Worm (Caenorhabditis elegans) whole organism, L2 larva: ENCODE measurements around the gene col-103.
"Not testable (repeated sequence)": the region's sequence is repeated elsewhere in the genome, so short reads cannot be mapped to it uniquely, and the experiment has no call there.

Experiments used
- C34F6.9 ChIP-seq: fragments of 150-350 bp; optimal IDR thresholded peaks from 2 replicates; lab custom pipeline; 2014; ENCODE audit warnings: missing biosample characterization, missing genetic modification characterization
- Y55F3AM.14 ChIP-seq: fragments of 200-800 bp; sonication (Bioruptor generic); optimal IDR thresholded peaks from 2 replicates; lab custom pipeline; 2018; ENCODE audit warnings: mild to moderate bottlenecking, missing genetic modification characterization, missing compliant biosample characterization
- alr-1 ChIP-seq: fragments of 150-350 bp; optimal IDR thresholded peaks from 2 replicates; lab custom pipeline; 2014; ENCODE audit warnings: missing biosample characterization, missing genetic modification characterization
- blmp-1 ChIP-seq: sonication (generic microtip); optimal IDR thresholded peaks from 2 replicates; lab custom pipeline; 2017; ENCODE audit warnings: missing genetic modification characterization, mild to moderate bottlenecking, missing compliant biosample characterization, antibody characterized with exemption, moderate library complexity; ENCODE audit not compliant: insufficient read depth
- ceh-16 ChIP-seq: fragments of 150-350 bp; optimal IDR thresholded peaks from 2 replicates; lab custom pipeline; 2014; ENCODE audit warnings: missing biosample characterization, missing genetic modification characterization
- ceh-82 ChIP-seq: fragments of 150-350 bp; optimal IDR thresholded peaks from 2 replicates; lab custom pipeline; 2014; ENCODE audit warnings: missing biosample characterization, missing genetic modification characterization
- dmd-4 ChIP-seq: sonication (generic microtip); optimal IDR thresholded peaks from 2 replicates; lab custom pipeline; 2017; ENCODE audit warnings: missing biosample characterization, missing genetic modification characterization
- egl-27 ChIP-seq: sonication (generic microtip); optimal IDR thresholded peaks from 3 replicates; lab custom pipeline; 2017; ENCODE audit warnings: missing biosample characterization, missing genetic modification reagents, missing genetic modification characterization
- elt-1 ChIP-seq: fragments of 150-350 bp; optimal IDR thresholded peaks from 2 replicates; lab custom pipeline; 2014; ENCODE audit warnings: missing biosample characterization, missing genetic modification characterization
- elt-3 ChIP-seq: sonication (generic microtip); optimal IDR thresholded peaks from 2 replicates; lab custom pipeline; 2017; ENCODE audit warnings: missing biosample characterization, missing genetic modification characterization
- fos-1 ChIP-seq: fragments of 150-350 bp; optimal IDR thresholded peaks from 2 replicates; lab custom pipeline; 2014; ENCODE audit warnings: missing biosample characterization, missing genetic modification characterization
- gmeb-1 ChIP-seq: fragments of 150-350 bp; optimal IDR thresholded peaks from 2 replicates; lab custom pipeline; 2014; ENCODE audit warnings: missing biosample characterization, missing genetic modification characterization
- lin-11 ChIP-seq: fragments of 150-350 bp; sonication (generic microtip); optimal IDR thresholded peaks from 2 replicates; lab custom pipeline; 2014; ENCODE audit warnings: missing biosample characterization, missing genetic modification characterization, inconsistent platforms, mixed read lengths
- lin-13 ChIP-seq: fragments of 150-350 bp; optimal IDR thresholded peaks from 2 replicates; lab custom pipeline; 2014; ENCODE audit warnings: missing biosample characterization, missing genetic modification reagents, missing genetic modification characterization
- lin-39 ChIP-seq: fragments of 150-350 bp; optimal IDR thresholded peaks from 2 replicates; lab custom pipeline; 2014; ENCODE audit warnings: missing biosample characterization, missing genetic modification reagents, missing genetic modification characterization
- lsy-2 ChIP-seq, 2 experiments: fragments of 150-350 bp in 1 of 2; sonication (generic microtip) in 1 of 2; optimal IDR thresholded peaks; 2 replicates each; lab custom pipeline; 2014 to 2017; ENCODE audit warnings: missing biosample characterization in 2 of 2, missing genetic modification characterization in 2 of 2
- mab-5 ChIP-seq: fragments of 150-350 bp; optimal IDR thresholded peaks from 2 replicates; lab custom pipeline; 2014; ENCODE audit warnings: missing biosample characterization, missing genetic modification characterization
- mbf-1 ChIP-seq: sonication (generic microtip); optimal IDR thresholded peaks from 2 replicates; lab custom pipeline; 2017; ENCODE audit warnings: missing biosample characterization, missing genetic modification characterization
- nhr-10 ChIP-seq: sonication (generic microtip); optimal IDR thresholded peaks from 2 replicates; lab custom pipeline; 2017; ENCODE audit warnings: missing biosample characterization, missing genetic modification characterization
- nhr-12 ChIP-seq: fragments of 150-350 bp; optimal IDR thresholded peaks from 2 replicates; lab custom pipeline; 2014; ENCODE audit warnings: missing biosample characterization, missing genetic modification characterization
- nhr-129 ChIP-seq: fragments of 150-350 bp; optimal IDR thresholded peaks from 2 replicates; lab custom pipeline; 2014; ENCODE audit warnings: missing biosample characterization, missing genetic modification characterization
- nhr-25 ChIP-seq: fragments of 150-350 bp; sonication (generic microtip); optimal IDR thresholded peaks from 3 replicates; lab custom pipeline; 2014; ENCODE audit warnings: missing biosample characterization, missing genetic modification characterization
- nhr-77 ChIP-seq: fragments of 150-350 bp; optimal IDR thresholded peaks from 2 replicates; lab custom pipeline; 2014; ENCODE audit warnings: missing biosample characterization, missing genetic modification characterization
- skn-1 ChIP-seq: sonication (generic microtip); optimal IDR thresholded peaks from 2 replicates; lab custom pipeline; 2017; ENCODE audit warnings: missing biosample characterization, missing genetic modification characterization
- sma-9 ChIP-seq, 2 experiments: fragments of 150-350 bp in 1 of 2; sonication (generic microtip) in 1 of 2; optimal IDR thresholded peaks; 2 replicates each; lab custom pipeline; 2014 to 2016; ENCODE audit warnings: missing genetic modification characterization in 2 of 2, mild to moderate bottlenecking in 1 of 2, missing biosample characterization in 1 of 2, missing compliant biosample characterization in 1 of 2, missing genetic modification reagents in 1 of 2, moderate library complexity in 1 of 2
- snpc-4 ChIP-seq: fragments of 150-350 bp; optimal IDR thresholded peaks from 2 replicates; lab custom pipeline; 2014; ENCODE audit warnings: missing biosample characterization, missing genetic modification characterization
- unc-55 ChIP-seq: fragments of 150-350 bp; sonication (generic microtip); optimal IDR thresholded peaks from 3 replicates; lab custom pipeline; 2014; ENCODE audit warnings: missing biosample characterization, missing genetic modification reagents, missing genetic modification characterization
- unc-62 ChIP-seq: fragments of 150-350 bp; optimal IDR thresholded peaks from 2 replicates; lab custom pipeline; 2014; ENCODE audit warnings: missing biosample characterization, missing genetic modification reagents, missing genetic modification characterization
- zag-1 ChIP-seq: fragments of 150-350 bp; optimal IDR thresholded peaks from 2 replicates; lab custom pipeline; 2014; ENCODE audit warnings: missing biosample characterization, missing genetic modification characterization
- ztf-11 ChIP-seq: sonication (generic microtip); optimal IDR thresholded peaks from 2 replicates; lab custom pipeline; 2017; ENCODE audit warnings: missing biosample characterization, missing genetic modification characterization

col-103 gene

ce11 chrIV:773580-773979 lies 10.1 kb upstream of the col-103 start:
- TF ChIP-seq mab-5 (tag; lab: Kevin White, UChicago): no peak
- TF ChIP-seq blmp-1 (tag; lab: Kevin White, UChicago): no peak
- no peak for TF ChIP-seq mbf-1 (tag; lab: Kevin White, UChicago)
- TF ChIP-seq fos-1 (tag; lab: Kevin White, UChicago): no peak
- no peak for TF ChIP-seq lin-11
- no peak for TF ChIP-seq elt-3
- no peak for TF ChIP-seq skn-1 (tag; lab: Kevin White, UChicago)
- TF ChIP-seq ceh-16: no peak
- no peak for TF ChIP-seq egl-27 (tag; lab: Kevin White, UChicago)
- no peak for TF ChIP-seq alr-1 (tag; lab: Kevin White, UChicago)
- TF ChIP-seq nhr-129 (tag; lab: Kevin White, UChicago): no peak
- TF ChIP-seq ztf-11: no peak
- TF ChIP-seq nhr-25 (tag; lab: Kevin White, UChicago): no peak
- TF ChIP-seq gmeb-1 (tag; lab: Kevin White, UChicago): no peak

- TF ChIP-seq egl-27 (tag; lab: Kevin White, UChicago): no peak
- peak; percentile 63 for TF ChIP-seq unc-55
- TF ChIP-seq ceh-82 (tag; lab: Kevin White, UChicago): no peak
- no peak for TF ChIP-seq unc-62 (GFP tag; lab: Kevin White, UChicago)
- TF ChIP-seq mbf-1 (tag; lab: Kevin White, UChicago): no peak
- TF ChIP-seq nhr-77 (tag; lab: Kevin White, UChicago): no peak
- peak; percentile 20 for TF ChIP-seq nhr-129 (tag; lab: Kevin White, UChicago)
- TF ChIP-seq blmp-1 (tag; lab: Kevin White, UChicago): no peak
- no peak for TF ChIP-seq elt-3
- TF ChIP-seq nhr-12 (tag; lab: Kevin White, UChicago): no peak
- no peak for TF ChIP-seq sma-9 (GFP tag; optimal IDR thresholded peaks at IDR 0.05; lab: Kevin White, UChicago)
- TF ChIP-seq sma-9 (tag; optimal IDR thresholded peaks at IDR 0.05; lab: Kevin White, UChicago): no peak
- TF ChIP-seq lin-39: no peak
- TF ChIP-seq snpc-4: no peak
- peak; percentile 78 for TF ChIP-seq gmeb-1 (tag; lab: Kevin White, UChicago)
- no peak for TF ChIP-seq Y55F3AM.14
- TF ChIP-seq C34F6.9 (tag; lab: Kevin White, UChicago): peak; percentile 19
- TF ChIP-seq nhr-10 (tag; lab: Kevin White, UChicago): no peak
- TF ChIP-seq fos-1 (tag; lab: Kevin White, UChicago): no peak
- TF ChIP-seq lin-13 (GFP tag; lab: Kevin White, UChicago): no peak
- no peak for TF ChIP-seq lsy-2 (tag; optimal IDR thresholded peaks at IDR 0.05; lab: Kevin White, UChicago)
- no peak for TF ChIP-seq mab-5 (tag; lab: Kevin White, UChicago)
- no peak for TF ChIP-seq zag-1 (tag; lab: Kevin White, UChicago)
- TF ChIP-seq ztf-11: no peak
- TF ChIP-seq dmd-4 (tag; lab: Kevin White, UChicago): no peak
These were observed 9.5 kb upstream of the col-103 start, which contains the start of gene mrpl-2 for ce11 chrIV:772931-773330. Gene mrpl-2 (plus strand): TSS chrIV:773237.

- TF ChIP-seq unc-55; zag-1 (tag; lab: Kevin White, UChicago); nhr-10 (tag; lab: Kevin White, UChicago): not testable (repeated sequence)
These were observed 7.6 kb upstream of the col-103 start, which contains the start of gene F56B3.9 for ce11 chrIV:771061-771460. Gene F56B3.9 (plus strand): TSS chrIV:771361.

DNA sequence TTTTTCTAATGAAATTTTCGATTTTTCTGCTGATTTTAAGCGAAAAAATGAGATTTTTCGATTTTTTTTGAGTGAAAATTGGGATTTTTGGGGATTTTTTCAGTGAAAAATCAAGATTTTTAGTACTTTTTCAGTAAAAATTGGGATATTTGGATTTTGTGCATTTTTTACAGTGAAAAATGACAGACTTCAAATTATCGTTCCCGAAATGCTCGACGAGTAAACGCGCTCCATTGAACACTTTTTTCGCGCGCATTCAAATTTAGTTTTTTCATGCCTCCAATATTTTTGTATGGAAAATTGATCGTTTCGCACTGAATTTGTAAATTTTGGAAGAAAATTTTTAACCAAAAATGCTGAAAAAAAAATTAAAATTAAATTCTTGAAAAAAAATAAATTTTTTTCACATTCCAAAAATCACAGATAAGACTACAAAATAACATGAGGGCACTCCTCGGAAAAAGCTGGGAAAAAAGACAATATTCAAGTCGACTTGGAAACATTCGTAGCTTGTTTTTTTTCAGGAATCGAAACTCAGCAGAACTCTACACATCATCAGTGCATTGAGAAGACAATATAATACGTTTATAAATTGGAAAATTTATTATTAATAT lies 6.6 kb upstream of the col-103 start:
- TF ChIP-seq gmeb-1 (tag; lab: Kevin White, UChicago): peak; percentile 33

DNA sequence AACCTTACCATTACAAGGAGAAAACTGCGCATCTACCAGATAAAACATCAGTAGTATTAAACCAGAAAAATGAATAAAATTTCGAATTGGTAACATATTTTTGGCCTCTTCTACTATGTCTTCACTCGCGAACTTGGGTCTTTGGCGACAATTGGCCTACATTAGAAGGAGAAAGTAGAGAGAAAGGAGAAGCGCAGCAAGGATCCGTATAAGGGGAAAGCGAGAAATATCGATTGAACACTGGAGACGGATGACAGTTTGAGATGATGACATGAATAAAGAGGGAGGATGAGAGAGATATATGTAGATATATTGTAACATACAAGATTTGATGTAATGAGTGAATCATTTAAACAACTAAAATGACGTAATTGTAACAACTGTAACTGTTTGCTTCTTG lies 4.8 kb upstream of the col-103 start, which contains the start of gene F56B3.2:
Gene F56B3.2, minus strand, starts transcription at position 273 of the 400 bp plus-strand sequence.
- TF ChIP-seq mbf-1 (tag; lab: Kevin White, UChicago) (no peak), elt-1 (tag; lab: Kevin White, UChicago) (no peak), unc-62 (GFP tag; lab: Kevin White, UChicago) (no peak), blmp-1 (tag; lab: Kevin White, UChicago) (peak; percentile 56), gmeb-1 (tag; lab: Kevin White, UChicago) (no peak)
- TF ChIP-seq, all 48 proteins: peak for 1
